Fruit fly (Drosophila melanogaster): ENCODE data around the gene grn.
A peak's percentile ranks its signal among the peaks of the same experiment; 100 is the strongest.

Gene grn

dm6 chr3R:8122198-8122970 lies 58.9 kb downstream of the grn start, which contains the start of gene CG7878 (continued):
- TF ChIP-seq Med (GFP tag) (peak; percentile 95), CG18262 (tag; optimal IDR thresholded peaks at IDR 0.05) (peak; percentile 36), BtbVII (GFP tag; optimal IDR thresholded peaks at IDR 0.05) (no peak), tx (GFP tag; optimal IDR thresholded peaks at IDR 0.05) (peak; percentile 51), corto (GFP tag; optimal IDR thresholded peaks at IDR 0.05) (peak; percentile 34), NC2β (GFP tag; optimal IDR thresholded peaks at IDR 0.05) (peak; percentile 5), CG10366 (GFP tag; IDR thresholded peaks at IDR 0.05) (0 out of 2 replicates have a peak, but pooled peaks have one; percentile 34), wor (GFP tag; IDR thresholded peaks at IDR 0.05) (no peak), CG11696 (GFP tag; IDR thresholded peaks at IDR 0.05) (no peak), CG6175 (GFP tag; IDR thresholded peaks at IDR 0.05) (no peak), repo (GFP tag; optimal IDR thresholded peaks at IDR 0.05) (peak; percentile 37), CG10321 (GFP tag; IDR thresholded peaks at IDR 0.05) (no peak), phol (tag; optimal IDR thresholded peaks at IDR 0.05) (peak; percentile 63), CG9817 (tag; optimal IDR thresholded peaks at IDR 0.05) (peak; percentile 62), stwl (tag; optimal IDR thresholded peaks at IDR 0.05) (peak; percentile 96), vvl (GFP tag; IDR thresholded peaks at IDR 0.05) (peak; percentile 79), Dip2 (GFP tag; IDR thresholded peaks at IDR 0.05) (no peak), CG6689 (GFP tag; IDR thresholded peaks at IDR 0.05) (peak; percentile 27; the same call in 1 of the 2 replicates), onecut (GFP tag; IDR thresholded peaks at IDR 0.05) (peak; percentile 38), gcm (GFP tag; optimal IDR thresholded peaks at IDR 0.05) (peak; percentile 29), CG7987 (GFP tag; optimal IDR thresholded peaks at IDR 0.05) (peak; percentile 3), btn (GFP tag; optimal IDR thresholded peaks at IDR 0.05) (no peak), az2 (GFP tag; optimal IDR thresholded peaks at IDR 0.05) (peak; percentile 41), lov (optimal IDR thresholded peaks at IDR 0.05) (no peak), lov (GFP tag; IDR thresholded peaks at IDR 0.05) (no peak), CG16813 (GFP tag; IDR thresholded peaks at IDR 0.05; ENCODE audit: partially characterized antibody) (peak; percentile 76), Deaf1 (tag; optimal IDR thresholded peaks at IDR 0.05) (no peak), sug (tag; optimal IDR thresholded peaks at IDR 0.05) (peak; percentile 64), dan (GFP tag; IDR thresholded peaks at IDR 0.05) (no peak), CG10267 (tag; optimal IDR thresholded peaks at IDR 0.05) (peak; percentile 66), z (GFP tag; IDR thresholded peaks at IDR 0.05) (no peak), sens-2 (GFP tag; IDR thresholded peaks at IDR 0.05) (no peak), psq (GFP tag; optimal IDR thresholded peaks at IDR 0.05) (no peak), Scr (GFP tag; IDR thresholded peaks at IDR 0.05; ENCODE audit: partially characterized antibody) (peak; percentile 81), Doc3 (GFP tag; IDR thresholded peaks at IDR 0.05; ENCODE audit: partially characterized antibody) (peak; percentile 58; the same call in 1 of the 3 replicates), CG7963 (GFP tag; IDR thresholded peaks at IDR 0.05; ENCODE audit: partially characterized antibody) (peak; percentile 71), GATAe (GFP tag; conservative IDR thresholded peaks at IDR 0.05) (no peak; the same call in 1 of the 2 replicates), trem (tag; optimal IDR thresholded peaks at IDR 0.05) (peak; percentile 32), CG7745 (tag; optimal IDR thresholded peaks at IDR 0.05) (no peak), Bdp1 (GFP tag; optimal IDR thresholded peaks at IDR 0.05) (no peak), CG31365 (tag; optimal IDR thresholded peaks at IDR 0.05) (peak; percentile 7), caup (GFP tag; optimal IDR thresholded peaks at IDR 0.05; ENCODE audit: severe bottlenecking) (peak; percentile 50), zfh2 (GFP tag; optimal IDR thresholded peaks at IDR 0.05) (peak; percentile 62), seq (GFP tag; IDR thresholded peaks at IDR 0.05) (no peak), Bgb (GFP tag; IDR thresholded peaks at IDR 0.05; ENCODE audit: partially characterized antibody) (peak; percentile 88), HLH54F (GFP tag; optimal IDR thresholded peaks at IDR 0.05) (peak; percentile 61), chm (GFP tag; IDR thresholded peaks at IDR 0.05) (no peak), nom (GFP tag; optimal IDR thresholded peaks at IDR 0.05) (peak; percentile 2), Tbp (GFP tag; optimal IDR thresholded peaks at IDR 0.05) (no peak), CG10431 (GFP tag; optimal IDR thresholded peaks at IDR 0.05) (no peak)

Measured in whole organism, embryonic.